Fruit fly (Drosophila melanogaster) whole organism, embryonic: Measurements from ENCODE around the gene CG14424.
A peak's percentile ranks its signal among the peaks of the same experiment; 100 is the strongest.

Experiments
- Ada2b ChIP-seq: fragments of 200-800 bp; sonication (Bioruptor generic); IDR thresholded peaks from 2 replicates; pipeline ENCODE4 v1.3.6; 2022; ENCODE audit warnings: missing biosample characterization, missing genetic modification characterization
- Bteb2 ChIP-seq: fragments of 200-800 bp; sonication (Bioruptor generic); optimal IDR thresholded peaks from 2 replicates; lab custom pipeline; 2016; ENCODE audit warnings: missing biosample characterization, missing genetic modification characterization
- CG10209 ChIP-seq: fragments of 200-800 bp; sonication (Bioruptor generic); optimal IDR thresholded peaks from 3 replicates; lab custom pipeline; 2017; ENCODE audit warnings: missing biosample characterization, mild to moderate bottlenecking, missing genetic modification characterization, missing genetic modification reagents
- CG11398 ChIP-seq: fragments of 200-800 bp; sonication (Bioruptor generic); optimal IDR thresholded peaks from 2 replicates; lab custom pipeline; 2016; ENCODE audit warnings: missing biosample characterization, missing genetic modification characterization
- CG11504 ChIP-seq: fragments of 200-800 bp; sonication (Bioruptor generic); optimal IDR thresholded peaks from 3 replicates; lab custom pipeline; 2019; ENCODE audit warnings: missing biosample characterization, mild to moderate bottlenecking, missing genetic modification characterization, moderate library complexity
- CG11695 ChIP-seq: fragments of 200-800 bp; sonication (Bioruptor generic); IDR thresholded peaks from 3 replicates; pipeline ENCODE4 v1.3.6; 2022; ENCODE audit warnings: missing biosample characterization, missing genetic modification characterization
- CG11723 ChIP-seq: fragments of 200-800 bp; sonication (Bioruptor generic); optimal IDR thresholded peaks from 2 replicates; lab custom pipeline; 2017; ENCODE audit warnings: missing biosample characterization, mild to moderate bottlenecking, missing genetic modification characterization
- CG12155 ChIP-seq: fragments of 200-800 bp; sonication (Bioruptor generic); optimal IDR thresholded peaks from 3 replicates; lab custom pipeline; 2016; ENCODE audit warnings: missing biosample characterization, missing genetic modification characterization
- CG12744 ChIP-seq: fragments of 200-800 bp; sonication (Bioruptor generic); optimal IDR thresholded peaks from 2 replicates; lab custom pipeline; 2016; ENCODE audit warnings: missing biosample characterization, missing genetic modification characterization
- CG1647 ChIP-seq: fragments of 200-800 bp; sonication (Bioruptor generic); optimal IDR thresholded peaks from 3 replicates; lab custom pipeline; 2016; ENCODE audit warnings: missing biosample characterization, missing genetic modification characterization
- CG17328 ChIP-seq: fragments of 200-800 bp; sonication (Bioruptor generic); IDR thresholded peaks from 2 replicates; pipeline ENCODE4 v1.3.6; 2022; ENCODE audit warnings: missing biosample characterization, missing genetic modification characterization
- CG17912 ChIP-seq: fragments of 200-800 bp; sonication (Bioruptor generic); optimal IDR thresholded peaks from 2 replicates; lab custom pipeline; 2018; ENCODE audit warnings: missing biosample characterization, mild to moderate bottlenecking, missing genetic modification characterization
- CG1792 ChIP-seq: fragments of 200-800 bp; sonication (Bioruptor generic); optimal IDR thresholded peaks from 2 replicates; lab custom pipeline; 2016; ENCODE audit warnings: missing biosample characterization, missing genetic modification characterization
- CG2712 ChIP-seq: fragments of 200-800 bp; optimal IDR thresholded peaks from 3 replicates; lab custom pipeline; 2019; ENCODE audit warnings: missing biosample characterization, mild to moderate bottlenecking, missing genetic modification characterization, moderate library complexity
- CG32532 ChIP-seq: fragments of 200-800 bp; sonication (Bioruptor generic); IDR thresholded peaks from 2 replicates; pipeline ENCODE4 v1.3.6; 2022; ENCODE audit warnings: missing biosample characterization, missing genetic modification characterization
- CG32767 ChIP-seq: fragments of 200-800 bp; sonication (Bioruptor generic); IDR thresholded peaks from 2 replicates; pipeline ENCODE4 v1.3.6; 2022; ENCODE audit warnings: missing biosample characterization, missing genetic modification characterization
- CG34224 ChIP-seq: fragments of 200-800 bp; sonication (Bioruptor generic); IDR thresholded peaks from 3 replicates; pipeline ENCODE4 v1.3.6; 2022; ENCODE audit warnings: missing biosample characterization, missing genetic modification characterization; ENCODE audit not compliant: partially characterized antibody
- CG3847 ChIP-seq: fragments of 200-800 bp; sonication (Bioruptor generic); IDR thresholded peaks from 2 replicates; pipeline ENCODE4 v1.3.6; 2022; ENCODE audit warnings: missing biosample characterization, missing genetic modification characterization
- CG43689 ChIP-seq: fragments of 200-800 bp; sonication (Bioruptor generic); IDR thresholded peaks from 2 replicates; pipeline ENCODE4 v1.3.6; 2022; ENCODE audit warnings: missing biosample characterization, missing genetic modification characterization
- CG4404 ChIP-seq: fragments of 200-800 bp; sonication (Bioruptor generic); IDR thresholded peaks from 2 replicates; pipeline ENCODE4 v1.3.6; 2022; ENCODE audit warnings: missing biosample characterization, missing genetic modification characterization
- CG4854 ChIP-seq: fragments of 200-800 bp; sonication (Bioruptor generic); optimal IDR thresholded peaks from 2 replicates; lab custom pipeline; 2016; ENCODE audit warnings: missing biosample characterization, missing genetic modification characterization, inconsistent platforms
- CG6813 ChIP-seq: fragments of 200-800 bp; sonication (Bioruptor generic); optimal IDR thresholded peaks from 2 replicates; lab custom pipeline; 2017; ENCODE audit warnings: missing biosample characterization, missing genetic modification characterization, mild to moderate bottlenecking, moderate library complexity, missing genetic modification reagents
- CG7271 ChIP-seq: fragments of 200-800 bp; sonication (Bioruptor generic); optimal IDR thresholded peaks from 2 replicates; lab custom pipeline; 2018; ENCODE audit warnings: missing biosample characterization, mild to moderate bottlenecking, missing genetic modification characterization, moderate library complexity
- CG7745 ChIP-seq: fragments of 200-800 bp; sonication (Bioruptor generic); optimal IDR thresholded peaks from 2 replicates; lab custom pipeline; 2018; ENCODE audit warnings: missing biosample characterization, mild to moderate bottlenecking, missing genetic modification characterization, moderate library complexity
- CG7839 ChIP-seq: fragments of 200-800 bp; sonication (Bioruptor generic); optimal IDR thresholded peaks from 3 replicates; lab custom pipeline; 2018; ENCODE audit warnings: missing biosample characterization, mild to moderate bottlenecking, missing genetic modification characterization, moderate library complexity
- CG7987 ChIP-seq: fragments of 200-800 bp; sonication (Bioruptor generic); optimal IDR thresholded peaks from 2 replicates; lab custom pipeline; 2018; ENCODE audit warnings: missing biosample characterization, mild to moderate bottlenecking, missing genetic modification characterization, moderate library complexity
- CG8290 ChIP-seq, 3 experiments: fragments of 200-800 bp; sonication (Bioruptor generic); optimal IDR thresholded peaks; 2 replicates each; lab custom pipeline; 2016 to 2019; ENCODE audit warnings: missing biosample characterization in 3 of 3, missing genetic modification characterization in 3 of 3, mild to moderate bottlenecking in 2 of 3, moderate library complexity in 1 of 3
- CkIIα-i1 ChIP-seq: fragments of 200-800 bp; sonication (Bioruptor generic); IDR thresholded peaks from 2 replicates; pipeline ENCODE4 v1.3.6; 2022; ENCODE audit warnings: missing biosample characterization, missing genetic modification characterization
- Dek ChIP-seq: fragments of 200-800 bp; sonication (Bioruptor generic); optimal IDR thresholded peaks from 3 replicates; lab custom pipeline; 2019; ENCODE audit warnings: missing biosample characterization, mild to moderate bottlenecking, missing genetic modification characterization, moderate library complexity
- H15 ChIP-seq: fragments of 200-800 bp; sonication (Bioruptor generic); IDR thresholded peaks from 3 replicates; pipeline ENCODE4 v1.3.6; 2022; ENCODE audit warnings: missing biosample characterization, missing genetic modification characterization
- HLH4C ChIP-seq: fragments of 200-800 bp; sonication (Bioruptor generic); IDR thresholded peaks from 3 replicates; pipeline ENCODE4 v1.3.6; 2022; ENCODE audit warnings: missing biosample characterization, missing genetic modification characterization; ENCODE audit not compliant: partially characterized antibody
- NK7.1 ChIP-seq: fragments of 200-800 bp; sonication (Bioruptor generic); optimal IDR thresholded peaks from 3 replicates; lab custom pipeline; 2016; ENCODE audit warnings: missing biosample characterization, missing genetic modification characterization
- Neu2 ChIP-seq: fragments of 200-800 bp; sonication (Bioruptor generic); optimal IDR thresholded peaks from 3 replicates; lab custom pipeline; 2016; ENCODE audit warnings: missing biosample characterization, missing genetic modification characterization, borderline replicate concordance
- Nf-YB ChIP-seq: fragments of 200-800 bp; sonication (Bioruptor generic); optimal IDR thresholded peaks from 3 replicates; lab custom pipeline; 2019; ENCODE audit warnings: missing biosample characterization, mild to moderate bottlenecking, missing genetic modification characterization, moderate library complexity
- Rfx ChIP-seq: fragments of 200-800 bp; sonication (Bioruptor generic); IDR thresholded peaks from 2 replicates; pipeline ENCODE4 v1.3.6; 2022; ENCODE audit warnings: missing biosample characterization, missing genetic modification characterization
- Taf1 ChIP-seq: fragments of 200-800 bp; sonication (Bioruptor generic); IDR thresholded peaks from 2 replicates; pipeline ENCODE4 v1.3.6; 2022; ENCODE audit warnings: missing biosample characterization, missing genetic modification characterization
- chinmo ChIP-seq: fragments of 200-800 bp; sonication (Bioruptor generic); IDR thresholded peaks from 4 replicates; pipeline ENCODE4 v1.3.6; 2022; ENCODE audit warnings: missing biosample characterization, missing genetic modification characterization; ENCODE audit not compliant: partially characterized antibody
- ewg ChIP-seq: fragments of 200-800 bp; sonication (Bioruptor generic); optimal IDR thresholded peaks from 3 replicates; lab custom pipeline; 2017; ENCODE audit warnings: mild to moderate bottlenecking, missing biosample characterization, missing genetic modification reagents, missing genetic modification characterization
- hth ChIP-seq: fragments of >200 bp; optimal IDR thresholded peaks from 2 replicates; lab custom pipeline; 2017; ENCODE audit warnings: inconsistent platforms
- ind ChIP-seq: fragments of 200-800 bp; sonication (Bioruptor generic); optimal IDR thresholded peaks from 3 replicates; lab custom pipeline; 2016; ENCODE audit warnings: missing biosample characterization, missing genetic modification characterization
- knrl ChIP-seq: fragments of 200-800 bp; sonication (Bioruptor generic); IDR thresholded peaks from 3 replicates; pipeline ENCODE4 v1.3.6; 2022; ENCODE audit warnings: missing biosample characterization, missing genetic modification characterization; ENCODE audit not compliant: partially characterized antibody
- mam ChIP-seq: fragments of 200-800 bp; sonication (Bioruptor generic); optimal IDR thresholded peaks from 3 replicates; lab custom pipeline; 2016; ENCODE audit warnings: missing biosample characterization, missing genetic modification characterization
- odd ChIP-seq: fragments of 200-800 bp; sonication (Bioruptor generic); optimal IDR thresholded peaks from 2 replicates; lab custom pipeline; 2017; ENCODE audit warnings: missing biosample characterization, mild to moderate bottlenecking, missing genetic modification characterization
- pros ChIP-seq: fragments of 200-800 bp; sonication (Bioruptor generic); optimal IDR thresholded peaks from 3 replicates; lab custom pipeline; 2019; ENCODE audit warnings: missing biosample characterization, mild to moderate bottlenecking, missing genetic modification characterization, moderate library complexity
- sens ChIP-seq: fragments of 200-800 bp; sonication (Bioruptor generic); peaks from one replicate; lab custom pipeline; 2016; ENCODE audit warnings: missing biosample characterization, missing genetic modification characterization
- sob ChIP-seq: fragments of 200-800 bp; sonication (Bioruptor generic); IDR thresholded peaks from 2 replicates; pipeline ENCODE4 v1.3.6; 2022; ENCODE audit warnings: missing biosample characterization, missing genetic modification characterization
- ssp ChIP-seq: fragments of 200-800 bp; sonication (Bioruptor generic); IDR thresholded peaks from 2 replicates; pipeline ENCODE4 v1.3.6; 2022; ENCODE audit warnings: missing biosample characterization, missing genetic modification characterization
- toy ChIP-seq: fragments of 200-800 bp; sonication (Bioruptor generic); IDR thresholded peaks from 2 replicates; pipeline ENCODE4 v1.3.6; 2022; ENCODE audit warnings: missing biosample characterization, missing genetic modification characterization
- unpg ChIP-seq: fragments of 200-800 bp; sonication (Bioruptor generic); optimal IDR thresholded peaks from 3 replicates; lab custom pipeline; 2018; ENCODE audit warnings: missing biosample characterization, mild to moderate bottlenecking, missing genetic modification characterization, moderate library complexity
- usp ChIP-seq: fragments of >200 bp; optimal IDR thresholded peaks from 2 replicates; lab custom pipeline; 2017; ENCODE audit warnings: missing biosample characterization, missing genetic modification characterization
- vfl ChIP-seq: fragments of 200-800 bp; sonication (Bioruptor generic); optimal IDR thresholded peaks from 2 replicates; lab custom pipeline; 2016; ENCODE audit warnings: missing biosample characterization, missing genetic modification characterization

The CG14424 gene

DNA sequence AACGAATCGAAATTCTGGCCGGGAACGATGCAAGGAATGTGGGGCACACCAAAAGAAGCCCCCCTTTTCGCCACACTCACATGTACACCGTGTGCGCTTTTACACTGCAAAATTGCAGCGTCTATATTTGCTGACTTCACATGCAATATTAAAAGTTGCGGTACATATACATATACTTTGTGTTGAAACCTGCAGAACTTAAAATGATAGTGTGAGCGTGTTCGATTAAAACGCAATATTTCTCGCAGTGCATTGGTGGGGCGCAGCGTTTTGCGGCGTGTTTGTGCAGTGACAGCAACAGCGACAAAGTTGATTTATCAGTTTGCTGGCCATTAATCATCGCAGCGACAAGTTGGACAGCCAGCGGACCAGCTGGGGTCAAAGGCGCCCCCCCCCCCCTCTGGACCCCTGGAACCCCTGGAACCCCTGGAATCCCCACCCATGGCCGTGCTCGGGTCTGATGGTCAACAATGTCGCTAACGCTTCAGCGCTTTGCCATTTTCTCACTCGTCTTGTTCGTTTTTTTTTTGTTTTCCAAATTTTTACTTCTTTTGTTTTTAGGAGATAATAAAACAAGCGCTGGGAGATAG is 19.9 kb downstream of the CG14424 start (continued):
- no peak for TF ChIP-seq Ada2b (GFP tag; lab: Robert Waterston, UW)
- TF ChIP-seq CG32767 (GFP tag; lab: Robert Waterston, UW) = no peak
- no peak for TF ChIP-seq CG11723 (GFP tag; lab: Kevin White, UChicago)
- TF ChIP-seq Nf-YB (GFP tag; lab: Kevin White, UChicago) = no peak
- TF ChIP-seq CG34224 = no peak
- no peak for TF ChIP-seq mam (GFP tag; lab: Kevin White, UChicago)
- TF ChIP-seq pros (GFP tag; lab: Kevin White, UChicago) = no peak
- TF ChIP-seq odd (GFP tag; lab: Kevin White, UChicago) = no peak
- no peak for TF ChIP-seq ssp (GFP tag; lab: Robert Waterston, UW)
- TF ChIP-seq CG7745 (tag; lab: Kevin White, UChicago) = no peak
- TF ChIP-seq HLH4C (GFP tag; lab: Robert Waterston, UW) = no peak
- no peak for TF ChIP-seq CG32532 (GFP tag; lab: Robert Waterston, UW)
- TF ChIP-seq CG4854 (GFP tag; lab: Kevin White, UChicago) = no peak
- TF ChIP-seq NK7.1 = no peak
- TF ChIP-seq CG17328 (GFP tag; lab: Robert Waterston, UW) = peak; percentile 47; the same call in 1 of the 2 replicates
- TF ChIP-seq ewg (GFP tag; lab: Kevin White, UChicago) = no peak
- TF ChIP-seq CkIIα-i1 (GFP tag; lab: Robert Waterston, UW) = no peak
- no peak for TF ChIP-seq CG11695 (GFP tag; lab: Robert Waterston, UW)
- no peak for TF ChIP-seq CG12155 (GFP tag; lab: Kevin White, UChicago)
- no peak for TF ChIP-seq CG4404
- no peak for TF ChIP-seq chinmo (GFP tag; lab: Robert Waterston, UW)
- no peak for TF ChIP-seq CG7271 (tag; lab: Kevin White, UChicago)
- no peak for TF ChIP-seq sens (GFP tag; lab: Kevin White, UChicago)
- TF ChIP-seq CG17912 (GFP tag; lab: Kevin White, UChicago) = no peak
- no peak for TF ChIP-seq Neu2
- TF ChIP-seq CG12744 (GFP tag; lab: Kevin White, UChicago) = no peak
- no peak for TF ChIP-seq CG1647
- TF ChIP-seq CG3847 (GFP tag; lab: Robert Waterston, UW) = no peak
- peak; percentile 20 for TF ChIP-seq unpg (GFP tag; lab: Kevin White, UChicago)
- TF ChIP-seq Dek (tag; lab: Kevin White, UChicago) = no peak
- peak; percentile 37 for TF ChIP-seq CG11504
- no peak for TF ChIP-seq toy (GFP tag; lab: Robert Waterston, UW)
- TF ChIP-seq vfl (GFP tag; lab: Kevin White, UChicago) = no peak
- no peak for TF ChIP-seq ind (GFP tag; lab: Kevin White, UChicago)
- TF ChIP-seq usp = no peak
- TF ChIP-seq CG1792 (GFP tag; lab: Kevin White, UChicago) = no peak
- TF ChIP-seq Bteb2 (GFP tag; lab: Kevin White, UChicago) = no peak
- no peak for TF ChIP-seq CG10209 (GFP tag; lab: Kevin White, UChicago)
- no peak for TF ChIP-seq hth (lab: Kevin White, UChicago)
- no peak for TF ChIP-seq CG43689 (GFP tag; lab: Robert Waterston, UW)
- TF ChIP-seq CG11398 (GFP tag; lab: Kevin White, UChicago) = no peak
- TF ChIP-seq CG8290 (GFP tag; optimal IDR thresholded peaks at IDR 0.05; lab: Kevin White, UChicago) = no peak
- peak in 1 of 2 experiments; percentile 47 for TF ChIP-seq CG8290 (tag; optimal IDR thresholded peaks at IDR 0.05; lab: Kevin White, UChicago)
- peak; percentile 21 for TF ChIP-seq CG7839
- TF ChIP-seq CG2712 (tag; lab: Kevin White, UChicago) = peak; percentile 7
- TF ChIP-seq sob = no peak
- TF ChIP-seq H15 = 0 out of 3 replicates have a peak, but pooled peaks have one; percentile 29
- no peak for TF ChIP-seq CG6813
- TF ChIP-seq Rfx (GFP tag; lab: Robert Waterston, UW) = 0 out of 2 replicates have a peak, but pooled peaks have one; percentile 15
- TF ChIP-seq CG7987 (GFP tag; lab: Kevin White, UChicago) = no peak
- TF ChIP-seq Taf1 = no peak
- TF ChIP-seq knrl (GFP tag; lab: Robert Waterston, UW) = no peak
